Fruit fly (Drosophila melanogaster) whole organism, prepupa: Measurements from ENCODE around the gene CG16825.

Experiments
- CG10631 ChIP-seq: fragments of 200-800 bp; sonication (Bioruptor generic); optimal IDR thresholded peaks from 2 replicates; lab custom pipeline; 2016; ENCODE audit warnings: missing biosample characterization, missing genetic modification characterization
- CG10669 ChIP-seq: fragments of 200-800 bp; sonication (Bioruptor generic); optimal IDR thresholded peaks from 3 replicates; lab custom pipeline; 2018; ENCODE audit warnings: missing biosample characterization, mild to moderate bottlenecking, missing genetic modification characterization, moderate library complexity
- CG11294 ChIP-seq: fragments of 200-800 bp; sonication (Bioruptor generic); IDR thresholded peaks from 2 replicates; pipeline ENCODE4 v1.3.6; 2022; ENCODE audit warnings: missing biosample characterization, missing genetic modification characterization
- CG11762 ChIP-seq: fragments of 200-800 bp; sonication (Bioruptor generic); optimal IDR thresholded peaks from 3 replicates; lab custom pipeline; 2016; ENCODE audit warnings: missing biosample characterization, missing genetic modification characterization; ENCODE audit not compliant: insufficient read depth
- CG1621 ChIP-seq: fragments of 200-800 bp; sonication (Bioruptor generic); optimal IDR thresholded peaks from 3 replicates; lab custom pipeline; 2018; ENCODE audit warnings: missing biosample characterization, mild to moderate bottlenecking, missing genetic modification characterization
- CG3032 ChIP-seq: fragments of 200-800 bp; optimal IDR thresholded peaks from 2 replicates; lab custom pipeline; 2019; ENCODE audit warnings: missing biosample characterization, mild to moderate bottlenecking, missing genetic modification characterization, moderate library complexity
- CG31627 ChIP-seq: fragments of 200-800 bp; sonication (Bioruptor generic); optimal IDR thresholded peaks from 3 replicates; lab custom pipeline; 2016; ENCODE audit warnings: missing biosample characterization, missing genetic modification characterization
- CG32006 ChIP-seq: fragments of 200-800 bp; sonication (Bioruptor generic); optimal IDR thresholded peaks from 3 replicates; lab custom pipeline; 2017; ENCODE audit warnings: missing biosample characterization, mild to moderate bottlenecking, missing genetic modification characterization
- CG34406 ChIP-seq: fragments of 200-800 bp; sonication (Bioruptor generic); optimal IDR thresholded peaks from 3 replicates; lab custom pipeline; 2016; ENCODE audit warnings: missing biosample characterization, missing genetic modification characterization
- CG3919 ChIP-seq: fragments of 200-800 bp; sonication (Bioruptor generic); optimal IDR thresholded peaks from 3 replicates; lab custom pipeline; 2016; ENCODE audit warnings: missing biosample characterization, missing genetic modification characterization
- CG4318 ChIP-seq: fragments of 200-800 bp; sonication (Bioruptor generic); optimal IDR thresholded peaks from 3 replicates; lab custom pipeline; 2017; ENCODE audit warnings: missing biosample characterization, mild to moderate bottlenecking, missing genetic modification characterization
- CG6808 ChIP-seq: fragments of 200-800 bp; sonication (Bioruptor generic); optimal IDR thresholded peaks from 3 replicates; lab custom pipeline; 2017; ENCODE audit warnings: missing biosample characterization, missing genetic modification characterization, mild to moderate bottlenecking, moderate library complexity, missing genetic modification reagents
- CG8119 ChIP-seq: fragments of 200-800 bp; sonication (Bioruptor generic); IDR thresholded peaks from 3 replicates; pipeline ENCODE4 v1.3.6; 2022; ENCODE audit warnings: missing biosample characterization, missing genetic modification characterization
- CG8319 ChIP-seq: fragments of 200-800 bp; sonication (Bioruptor generic); optimal IDR thresholded peaks from 3 replicates; lab custom pipeline; 2016; ENCODE audit warnings: missing biosample characterization, missing genetic modification characterization
- CG9139 ChIP-seq: fragments of 200-800 bp; sonication (Bioruptor generic); optimal IDR thresholded peaks from 3 replicates; lab custom pipeline; 2017; ENCODE audit warnings: missing biosample characterization, mild to moderate bottlenecking, missing genetic modification characterization
- Eip75B ChIP-seq: fragments of 200-800 bp; sonication (Bioruptor generic); optimal IDR thresholded peaks from 3 replicates; lab custom pipeline; 2016; ENCODE audit warnings: missing biosample characterization, missing genetic modification characterization
- Eip78C ChIP-seq: fragments of 200-800 bp; sonication (Bioruptor generic); peaks from one replicate; lab custom pipeline; 2016; ENCODE audit warnings: missing biosample characterization, missing genetic modification characterization
- Eip93F ChIP-seq: fragments of 200-800 bp; sonication (Bioruptor generic); optimal IDR thresholded peaks from 2 replicates; lab custom pipeline; 2016; ENCODE audit warnings: missing biosample characterization, mild to moderate bottlenecking, missing genetic modification characterization
- Ets96B ChIP-seq: fragments of 200-800 bp; optimal IDR thresholded peaks from 2 replicates; lab custom pipeline; 2019; ENCODE audit warnings: missing biosample characterization, mild to moderate bottlenecking, missing genetic modification characterization, moderate library complexity
- Gug ChIP-seq: fragments of 200-800 bp; sonication (Bioruptor generic); IDR thresholded peaks from 2 replicates; pipeline ENCODE4 v1.3.6; 2022; ENCODE audit warnings: missing biosample characterization, missing genetic modification characterization
- Hr39 ChIP-seq: fragments of 200-800 bp; sonication (Bioruptor generic); optimal IDR thresholded peaks from 2 replicates; lab custom pipeline; 2016; ENCODE audit warnings: missing biosample characterization, missing genetic modification characterization
- Met ChIP-seq: fragments of 200-800 bp; sonication (Bioruptor generic); optimal IDR thresholded peaks from 3 replicates; lab custom pipeline; 2016; ENCODE audit warnings: missing biosample characterization, missing genetic modification characterization
- OdsH ChIP-seq: fragments of 200-800 bp; sonication (Bioruptor generic); optimal IDR thresholded peaks from 3 replicates; lab custom pipeline; 2016; ENCODE audit warnings: missing biosample characterization, missing genetic modification characterization
- Sox102F ChIP-seq: fragments of 200-800 bp; sonication (Bioruptor generic); optimal IDR thresholded peaks from 2 replicates; lab custom pipeline; 2016; ENCODE audit warnings: missing biosample characterization, mild to moderate bottlenecking, missing genetic modification characterization
- Sox15 ChIP-seq: fragments of 200-800 bp; sonication (Bioruptor generic); optimal IDR thresholded peaks from 3 replicates; lab custom pipeline; 2016; ENCODE audit warnings: missing biosample characterization, missing genetic modification characterization
- acj6 ChIP-seq: fragments of 200-800 bp; sonication (Bioruptor generic); optimal IDR thresholded peaks from 3 replicates; lab custom pipeline; 2016; ENCODE audit warnings: missing biosample characterization, missing genetic modification characterization
- cyc ChIP-seq: fragments of 200-800 bp; sonication (Bioruptor generic); optimal IDR thresholded peaks from 3 replicates; lab custom pipeline; 2016; ENCODE audit warnings: missing biosample characterization, missing genetic modification characterization
- dac ChIP-seq: fragments of 200-800 bp; sonication (Bioruptor generic); optimal IDR thresholded peaks from 2 replicates; lab custom pipeline; 2017; ENCODE audit warnings: missing biosample characterization, mild to moderate bottlenecking, missing genetic modification characterization
- dsx ChIP-seq: fragments of 200-800 bp; optimal IDR thresholded peaks from 3 replicates; lab custom pipeline; 2019; ENCODE audit warnings: missing biosample characterization, mild to moderate bottlenecking, missing genetic modification characterization, moderate library complexity; ENCODE audit not compliant: poor library complexity, severe bottlenecking
- eg ChIP-seq: fragments of 200-800 bp; sonication (Bioruptor generic); IDR thresholded peaks from 3 replicates; pipeline ENCODE4 v1.3.6; 2022; ENCODE audit warnings: missing biosample characterization, missing genetic modification characterization
- esn ChIP-seq: fragments of 200-800 bp; sonication (Bioruptor generic); optimal IDR thresholded peaks from 2 replicates; lab custom pipeline; 2016; ENCODE audit warnings: missing biosample characterization, mild to moderate bottlenecking, missing genetic modification characterization, moderate library complexity
- lz ChIP-seq: fragments of 200-800 bp; sonication (Bioruptor generic); optimal IDR thresholded peaks from 3 replicates; lab custom pipeline; 2016; ENCODE audit warnings: missing biosample characterization, missing genetic modification characterization
- pdm3 ChIP-seq: fragments of 200-800 bp; sonication (Bioruptor generic); optimal IDR thresholded peaks from 3 replicates; lab custom pipeline; 2016; ENCODE audit warnings: missing biosample characterization, missing genetic modification characterization
- salr ChIP-seq, 2 experiments: fragments of 200-800 bp; sonication (Bioruptor generic); optimal IDR thresholded peaks; 3 replicates each; lab custom pipeline; 2016 to 2018; ENCODE audit warnings: missing biosample characterization in 2 of 2, missing genetic modification characterization in 2 of 2, mild to moderate bottlenecking in 1 of 2
- ss ChIP-seq, 2 experiments: fragments of 200-800 bp; sonication (Bioruptor generic); optimal IDR thresholded peaks; 2 replicates in 1 of 2; 3 replicates in 1 of 2; lab custom pipeline; 2017 to 2018; ENCODE audit warnings: mild to moderate bottlenecking in 2 of 2, missing biosample characterization in 2 of 2, missing genetic modification characterization in 2 of 2, moderate library complexity in 1 of 2
- topi ChIP-seq: fragments of 200-800 bp; sonication (Bioruptor generic); optimal IDR thresholded peaks from 3 replicates; lab custom pipeline; 2016; ENCODE audit warnings: missing biosample characterization, missing genetic modification characterization
- vri ChIP-seq: fragments of 200-800 bp; sonication (Bioruptor generic); optimal IDR thresholded peaks from 3 replicates; lab custom pipeline; 2016; ENCODE audit warnings: missing biosample characterization, mild to moderate bottlenecking, missing genetic modification characterization

CG16825 gene

dm6 chr2L:13286456-13286855 lies 18.1 kb upstream of the CG16825 start, which contains the start of the genes Drep4 and Uvrag (continued):
- TF ChIP-seq vri (GFP tag; lab: Kevin White, UChicago) (no peak), acj6 (GFP tag; lab: Kevin White, UChicago) (peak; percentile 70), CG10669 (GFP tag; lab: Kevin White, UChicago) (no peak), CG34406 (peak; percentile 47), CG31627 (no peak), CG3919 (no peak), cyc (GFP tag; lab: Kevin White, UChicago) (peak; percentile 24), CG3032 (peak; percentile 75), Hr39 (GFP tag; lab: Kevin White, UChicago) (peak; percentile 14), salr (GFP tag; optimal IDR thresholded peaks at IDR 0.05; lab: Kevin White, UChicago) (no peak), dac (GFP tag; lab: Kevin White, UChicago) (peak; percentile 33), Eip75B (GFP tag; lab: Kevin White, UChicago) (no peak), CG8119 (GFP tag; lab: Robert Waterston, UW) (no peak; the same call in 1 of the 3 replicates), OdsH (GFP tag; lab: Kevin White, UChicago) (peak; percentile 77), CG9139 (GFP tag; lab: Kevin White, UChicago) (no peak), CG11762 (no peak), Ets96B (tag; lab: Kevin White, UChicago) (peak; percentile 63), CG32006 (no peak), dsx (GFP tag; lab: Kevin White, UChicago) (no peak), CG1621 (tag; lab: Kevin White, UChicago) (no peak), CG11294 (no peak), CG4318 (GFP tag; lab: Kevin White, UChicago) (peak; percentile 54), CG6808 (no peak)

- TF ChIP-seq Met (GFP tag; lab: Kevin White, UChicago) = peak; percentile 19
- TF ChIP-seq acj6 (GFP tag; lab: Kevin White, UChicago) = peak; percentile 15
- peak; percentile 22 for TF ChIP-seq lz (GFP tag; lab: Kevin White, UChicago)
- peak; percentile 5 for TF ChIP-seq Eip93F (GFP tag; lab: Kevin White, UChicago)
- TF ChIP-seq vri (GFP tag; lab: Kevin White, UChicago) = no peak
- peak; percentile 2 for TF ChIP-seq CG10631
- TF ChIP-seq CG3919 = peak; percentile 61
- TF ChIP-seq Gug (GFP tag; lab: Robert Waterston, UW) = no peak
- peak; percentile 23 for TF ChIP-seq CG31627
- TF ChIP-seq Sox102F (GFP tag; lab: Kevin White, UChicago) = peak; percentile 3
- peak; percentile 55 for TF ChIP-seq cyc (GFP tag; lab: Kevin White, UChicago)
- peak; percentile 28 for TF ChIP-seq Hr39 (GFP tag; lab: Kevin White, UChicago)
- no peak for TF ChIP-seq eg (GFP tag; lab: Robert Waterston, UW)
- TF ChIP-seq Sox15 (GFP tag; lab: Kevin White, UChicago) = no peak
- TF ChIP-seq OdsH (GFP tag; lab: Kevin White, UChicago) = peak; percentile 43
- TF ChIP-seq pdm3 (GFP tag; lab: Kevin White, UChicago) = peak; percentile 25
- TF ChIP-seq Eip78C (GFP tag; lab: Kevin White, UChicago) = peak; percentile 90
- TF ChIP-seq esn (GFP tag; lab: Kevin White, UChicago) = peak; percentile 44
- peak; percentile 18 for TF ChIP-seq Eip75B (GFP tag; lab: Kevin White, UChicago)
- TF ChIP-seq CG9139 (GFP tag; lab: Kevin White, UChicago) = no peak
- TF ChIP-seq ss (GFP tag; optimal IDR thresholded peaks at IDR 0.05; lab: Kevin White, UChicago) = no peak
- peak; percentile 51 for TF ChIP-seq topi (GFP tag; lab: Kevin White, UChicago)
- no peak for TF ChIP-seq dsx (GFP tag; lab: Kevin White, UChicago)
- peak; percentile 4 for TF ChIP-seq CG8319 (GFP tag; lab: Kevin White, UChicago)
Observed at dm6 chr2L:13289689-13290088, 14.9 kb upstream of the CG16825 start, which contains the start of gene CG31729. Gene CG31729, plus strand, starts transcription at chr2L:13289997.
